Worm (Caenorhabditis elegans) whole organism, mixed stage, embryonic: Measurements from ENCODE around the gene F46F5.14.

Experiments
- ceh-43 ChIP-seq: fragments of 200-800 bp; sonication (Bioruptor generic); optimal IDR thresholded peaks from 2 replicates; lab custom pipeline; 2018; ENCODE audit warnings: mild to moderate bottlenecking, missing genetic modification characterization, moderate library complexity, missing compliant biosample characterization
- elt-3 ChIP-seq: fragments of 150-350 bp; optimal IDR thresholded peaks from 2 replicates; lab custom pipeline; 2014; ENCODE audit warnings: missing biosample characterization, missing genetic modification characterization
- lsy-2 ChIP-seq: fragments of 150-350 bp; optimal IDR thresholded peaks from 2 replicates; lab custom pipeline; 2014; ENCODE audit warnings: missing biosample characterization, missing genetic modification characterization
- mab-5 ChIP-seq: fragments of 150-350 bp; optimal IDR thresholded peaks from 2 replicates; lab custom pipeline; 2014; ENCODE audit warnings: missing biosample characterization, missing genetic modification characterization
- mep-1 ChIP-seq: fragments of 150-350 bp; optimal IDR thresholded peaks from 2 replicates; lab custom pipeline; 2017; ENCODE audit warnings: missing biosample characterization, missing genetic modification reagents, missing genetic modification characterization, inconsistent platforms
- pha-4 ChIP-seq: fragments of 150-350 bp; optimal IDR thresholded peaks from 2 replicates; lab custom pipeline; 2018; ENCODE audit warnings: missing biosample characterization, missing genetic modification reagents, missing genetic modification characterization
- unc-62 ChIP-seq: fragments of 150-350 bp; optimal IDR thresholded peaks from 2 replicates; lab custom pipeline; 2014; ENCODE audit warnings: missing biosample characterization, missing genetic modification reagents, missing genetic modification characterization

ce11 chrII:838414-838813, 38.6 kb downstream of the F46F5.14 start, which contains the start of gene F28A10.8:
- TF ChIP-seq unc-62 (GFP tag; lab: Kevin White, UChicago), result no peak
- no peak for TF ChIP-seq mep-1 (tag; lab: Kevin White, UChicago)
- no peak for TF ChIP-seq pha-4 (tag; lab: Kevin White, UChicago)
- TF ChIP-seq ceh-43, result no peak
- no peak for TF ChIP-seq mab-5
- TF ChIP-seq elt-3 (tag; lab: Kevin White, UChicago), result no peak
- no peak for TF ChIP-seq lsy-2 (tag; lab: Kevin White, UChicago)
